Worm (Caenorhabditis elegans) whole organism, L3 larva: ENCODE data around the gene clec-202.

Experiments used
- R02D3.7 ChIP-seq: fragments of 150-350 bp; optimal IDR thresholded peaks from 2 replicates; lab custom pipeline; 2014; ENCODE audit warnings: missing biosample characterization, missing genetic modification characterization
- ama-1 ChIP-seq: fragments of 150-350 bp; optimal IDR thresholded peaks from 2 replicates; lab custom pipeline; 2018
- elt-2 ChIP-seq: sonication (generic microtip); optimal IDR thresholded peaks from 2 replicates; lab custom pipeline; 2016; ENCODE audit warnings: missing genetic modification reagents, mild to moderate bottlenecking, missing genetic modification characterization, missing compliant biosample characterization
- fkh-10 ChIP-seq: sonication (generic microtip); optimal IDR thresholded peaks from 2 replicates; lab custom pipeline; 2017; ENCODE audit warnings: missing biosample characterization, missing genetic modification reagents, missing genetic modification characterization
- mdl-1 ChIP-seq: fragments of 150-350 bp; optimal IDR thresholded peaks from 2 replicates; lab custom pipeline; 2014; ENCODE audit warnings: missing biosample characterization, missing genetic modification characterization
- nhr-23 ChIP-seq: fragments of 150-350 bp; optimal IDR thresholded peaks from 2 replicates; lab custom pipeline; 2014; ENCODE audit warnings: missing biosample characterization, missing genetic modification reagents, missing genetic modification characterization
- pha-4 ChIP-seq: fragments of 150-350 bp; optimal IDR thresholded peaks from 2 replicates; lab custom pipeline; 2014; ENCODE audit warnings: missing biosample characterization, missing genetic modification reagents, missing genetic modification characterization
- sea-2 ChIP-seq: fragments of 150-350 bp; sonication (generic microtip); optimal IDR thresholded peaks from 4 replicates; lab custom pipeline; 2014; ENCODE audit warnings: missing biosample characterization, missing genetic modification reagents, missing genetic modification characterization
- skn-1 ChIP-seq: fragments of 150-350 bp; optimal IDR thresholded peaks from 2 replicates; lab custom pipeline; 2014; ENCODE audit warnings: missing biosample characterization, missing genetic modification characterization
- snpc-4 ChIP-seq: fragments of 150-350 bp; optimal IDR thresholded peaks from 2 replicates; lab custom pipeline; 2014; ENCODE audit warnings: missing biosample characterization, missing genetic modification characterization

- no peak for TF ChIP-seq skn-1
- TF ChIP-seq nhr-23 (tag; lab: Kevin White, UChicago): no peak
- TF ChIP-seq ama-1: no peak
- TF ChIP-seq pha-4: no peak
- TF ChIP-seq snpc-4 (tag; lab: Kevin White, UChicago): no peak
- no peak for TF ChIP-seq mdl-1 (tag; lab: Kevin White, UChicago)
- TF ChIP-seq elt-2 (tag; lab: Kevin White, UChicago): no peak
- TF ChIP-seq fkh-10 (GFP tag; lab: Kevin White, UChicago): no peak
- TF ChIP-seq sea-2: no peak
- no peak for TF ChIP-seq R02D3.7 (tag; lab: Kevin White, UChicago)
Measured at ce11 chrIV:17332261-17332660, 29.0 kb upstream of the clec-202 start, which contains the start of gene C49C3.7.
